Fruit fly (Drosophila melanogaster) S2 (cell line): ENCODE data around the gene tj.

Source experiments
- CG8478 ChIP-seq: fragments of >200 bp; optimal IDR thresholded peaks from 2 replicates; lab custom pipeline; 2018
- CTCF ChIP-seq, 2 experiments: fragments of >200 bp; optimal IDR thresholded peaks; 2 replicates each; lab custom pipeline; 2018

- no peak for TF ChIP-seq CG8478 (lab: Kevin White, UChicago)
- TF ChIP-seq CTCF (optimal IDR thresholded peaks at IDR 0.05; lab: Kevin White, UChicago) = no peak
Measured at dm6 chr2L:19455723-19456122, 8.3 kb upstream of the tj start.
